Fruit fly (Drosophila melanogaster): Measurements from ENCODE around the gene CG7924.

DNA sequence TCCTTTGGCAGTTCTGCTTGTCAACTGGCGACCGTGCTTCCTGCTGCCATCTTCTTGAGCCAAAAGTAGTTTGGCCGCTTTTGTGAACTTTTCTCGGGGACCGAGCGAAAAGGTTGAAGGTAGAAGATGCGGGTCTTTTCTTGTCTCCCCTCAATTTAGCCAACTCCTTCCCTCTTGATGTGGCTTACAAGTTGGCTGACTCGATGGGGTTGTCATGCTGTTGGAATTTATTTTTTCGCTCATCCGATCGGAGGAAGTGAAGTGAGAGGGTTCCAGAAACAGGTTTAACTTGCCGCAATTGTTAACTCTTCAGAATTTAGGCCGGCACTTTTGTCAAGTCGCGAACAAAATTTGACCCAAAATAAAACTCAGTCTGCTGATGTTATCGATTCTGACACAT lies 31.0 kb upstream of the CG7924 start:
- TF ChIP-seq usp (GFP tag; optimal IDR thresholded peaks at IDR 0.05): no peak
- TF ChIP-seq psq (optimal IDR thresholded peaks at IDR 0.05): no peak
- no peak for TF ChIP-seq Dll (optimal IDR thresholded peaks at IDR 0.05)
- TF ChIP-seq EcR (GFP tag; optimal IDR thresholded peaks at IDR 0.05): no peak
- no peak for TF ChIP-seq pan (optimal IDR thresholded peaks at IDR 0.05)
